Fruit fly (Drosophila melanogaster) whole organism, embryonic: ENCODE data around the gene Alg9.

Source experiments
- Awh ChIP-seq: fragments of 200-800 bp; sonication (Bioruptor generic); IDR thresholded peaks from 2 replicates; pipeline ENCODE4, ENCODE4 v1.3.6; 2022; ENCODE audit warnings: missing biosample characterization, missing genetic modification characterization
- CG10959 ChIP-seq: fragments of 200-800 bp; sonication (Bioruptor generic); IDR thresholded peaks from 2 replicates; pipeline ENCODE4 v1.3.6; 2022; ENCODE audit warnings: missing biosample characterization, missing genetic modification characterization
- CG17612 ChIP-seq: fragments of 200-800 bp; sonication (Bioruptor generic); IDR thresholded peaks from 2 replicates; pipeline ENCODE4 v1.3.6; 2022; ENCODE audit warnings: missing biosample characterization, missing genetic modification characterization
- Elba2 ChIP-seq: fragments of 200-800 bp; sonication (Bioruptor generic); optimal IDR thresholded peaks from 3 replicates; lab custom pipeline; 2016; ENCODE audit warnings: missing biosample characterization, missing genetic modification characterization
- Gsc ChIP-seq: fragments of 200-800 bp; sonication (Bioruptor generic); IDR thresholded peaks from 2 replicates; pipeline ENCODE4 v1.3.6; 2022; ENCODE audit warnings: missing biosample characterization, missing genetic modification characterization
- Hmx ChIP-seq: fragments of 200-800 bp; sonication (Bioruptor generic); optimal IDR thresholded peaks from 2 replicates; lab custom pipeline; 2016; ENCODE audit warnings: missing biosample characterization, missing genetic modification characterization
- Hr78 ChIP-seq, 2 experiments: fragments of 200-800 bp in 1 of 2; fragments of >200 bp in 1 of 2; sonication (Bioruptor generic) in 1 of 2; optimal IDR thresholded peaks; 2 replicates each; lab custom pipeline; 2017 to 2019; ENCODE audit warnings: missing biosample characterization in 2 of 2, missing genetic modification characterization in 2 of 2, mild to moderate bottlenecking in 1 of 2, moderate library complexity in 1 of 2
- Rfx ChIP-seq: fragments of 200-800 bp; sonication (Bioruptor generic); IDR thresholded peaks from 2 replicates; pipeline ENCODE4 v1.3.6; 2022; ENCODE audit warnings: missing biosample characterization, missing genetic modification characterization
- Scr ChIP-seq: fragments of 200-800 bp; sonication (Bioruptor generic); IDR thresholded peaks from 2 replicates; pipeline ENCODE4 v1.3.6; 2022; ENCODE audit warnings: missing biosample characterization, missing genetic modification characterization; ENCODE audit not compliant: partially characterized antibody
- Sox100B ChIP-seq: fragments of 200-800 bp; sonication (Bioruptor generic); optimal IDR thresholded peaks from 3 replicates; lab custom pipeline; 2018; ENCODE audit warnings: missing biosample characterization, mild to moderate bottlenecking, missing genetic modification characterization

dm6 chr3R:25236121-25236520, 14.7 kb downstream of the Alg9 start:
- TF ChIP-seq Sox100B (GFP tag; lab: Kevin White, UChicago), result no peak
- no peak for TF ChIP-seq CG17612 (GFP tag; lab: Robert Waterston, UW)
- TF ChIP-seq Hr78 (GFP tag; optimal IDR thresholded peaks at IDR 0.05; lab: Kevin White, UChicago), result no peak
- TF ChIP-seq Scr (GFP tag; lab: Robert Waterston, UW), result no peak
- no peak for TF ChIP-seq Elba2 (GFP tag; lab: Kevin White, UChicago)
- TF ChIP-seq CG10959 (GFP tag; lab: Robert Waterston, UW), result no peak
- TF ChIP-seq Rfx (GFP tag; lab: Robert Waterston, UW), result no peak
- TF ChIP-seq Gsc, result no peak
- no peak for TF ChIP-seq Awh (GFP tag; lab: Robert Waterston, UW)
- TF ChIP-seq Hmx (GFP tag; lab: Kevin White, UChicago), result no peak
